Worm (Caenorhabditis elegans): ENCODE measurements around the gene lit-1.
A peak's percentile ranks its signal among the peaks of the same experiment; 100 is the strongest.

The lit-1 gene

ce11 chrIII:13695588-13695987 is 6.2 kb upstream of the lit-1 start:
- no peak for TF ChIP-seq ceh-6 (GFP tag; optimal IDR thresholded peaks at IDR 0.05)
- no peak for TF ChIP-seq fax-1 (tag; optimal IDR thresholded peaks at IDR 0.05)
- TF ChIP-seq ceh-48 (tag; optimal IDR thresholded peaks at IDR 0.05) = no peak
- TF ChIP-seq pha-2 (tag; optimal IDR thresholded peaks at IDR 0.05) = no peak
- no peak for TF ChIP-seq C38D4.7 (GFP tag; optimal IDR thresholded peaks at IDR 0.05)
- no peak for TF ChIP-seq ahr-1 (tag; optimal IDR thresholded peaks at IDR 0.05)
- no peak for TF ChIP-seq zip-5 (tag; optimal IDR thresholded peaks at IDR 0.05)
- TF ChIP-seq unc-3 (GFP tag; conservative IDR thresholded peaks at IDR 0.05) = no peak
- TF ChIP-seq unc-3 (tag; optimal IDR thresholded peaks at IDR 0.05) = no peak
- no peak for TF ChIP-seq syd-9 (tag; optimal IDR thresholded peaks at IDR 0.05)
- no peak for TF ChIP-seq ceh-19 (GFP tag; optimal IDR thresholded peaks at IDR 0.05)

DNA sequence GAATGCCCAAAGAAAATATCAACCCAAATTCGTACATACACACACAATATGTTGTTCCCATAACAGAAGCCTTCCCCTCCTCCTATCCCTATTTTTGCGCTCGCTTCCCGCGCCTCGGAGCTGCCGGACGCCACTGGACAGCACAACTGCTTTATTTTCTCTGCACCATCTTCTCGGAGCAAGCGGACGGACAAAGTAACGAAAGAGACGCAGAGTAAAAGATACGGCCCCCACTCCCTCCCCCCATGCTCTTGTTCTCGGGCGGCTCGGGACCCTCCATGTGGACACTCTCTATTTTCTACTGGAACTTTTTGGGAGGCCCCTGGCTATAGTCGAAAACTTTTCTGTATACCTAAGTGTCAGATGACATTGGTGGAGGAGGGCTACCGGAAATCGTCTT is 4.0 kb upstream of the lit-1 start:
- no peak for TF ChIP-seq pha-4 (tag; optimal IDR thresholded peaks at IDR 0.05)
- TF ChIP-seq nfya-1 (tag; optimal IDR thresholded peaks at IDR 0.05) = peak; percentile 31
- peak; percentile 3 for TF ChIP-seq unc-42 (tag; optimal IDR thresholded peaks at IDR 0.05)
- TF ChIP-seq ceh-19 (GFP tag; optimal IDR thresholded peaks at IDR 0.05) = peak; percentile 25
- TF ChIP-seq ceh-31 (tag; optimal IDR thresholded peaks at IDR 0.05) = peak; percentile 10
- peak; percentile 7 for TF ChIP-seq C08G9.2 (tag; optimal IDR thresholded peaks at IDR 0.05)
- peak; percentile 7 for TF ChIP-seq tbx-2 (tag; optimal IDR thresholded peaks at IDR 0.05)
- peak; percentile 25 for TF ChIP-seq ceh-2 (tag; optimal IDR thresholded peaks at IDR 0.05)
- no peak for TF ChIP-seq fkh-6 (tag; optimal IDR thresholded peaks at IDR 0.05)

ce11 chrIII:13708415-13708814 is 6.6 kb downstream of the lit-1 start:
- peak; percentile 58 for TF ChIP-seq nfya-1 (tag; optimal IDR thresholded peaks at IDR 0.05)
- TF ChIP-seq mec-3 (tag; optimal IDR thresholded peaks at IDR 0.05; ENCODE audit: borderline replicate concordance) = no peak

DNA sequence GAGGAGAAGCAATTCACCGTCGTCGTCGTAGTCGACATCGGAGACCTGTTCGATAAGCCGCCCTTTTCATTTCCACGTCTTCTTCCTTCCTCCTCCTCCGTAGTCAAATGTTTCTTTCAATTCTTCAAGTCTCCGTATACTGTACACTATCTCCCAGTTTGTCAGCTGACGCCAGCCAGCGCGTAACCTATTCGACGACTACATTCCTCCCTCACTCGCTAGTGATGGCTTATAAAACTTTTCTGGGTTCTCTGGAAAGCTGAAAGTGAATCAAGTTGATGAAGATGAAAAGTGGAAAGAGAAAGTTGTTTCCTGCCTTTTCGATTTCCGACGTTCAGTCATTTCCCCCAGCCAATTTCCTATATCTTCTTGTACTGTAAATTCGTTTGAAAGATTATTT is 7.3 kb downstream of the lit-1 start:
- TF ChIP-seq pax-1 (tag; optimal IDR thresholded peaks at IDR 0.05) = no peak
- no peak for TF ChIP-seq unc-86 (tag; optimal IDR thresholded peaks at IDR 0.05)
- TF ChIP-seq hlh-30 (tag; optimal IDR thresholded peaks at IDR 0.05; ENCODE audit: insufficient read depth) = peak; percentile 40
- no peak for TF ChIP-seq che-1 (tag; optimal IDR thresholded peaks at IDR 0.05)
- no peak for TF ChIP-seq ztf-16 (tag; optimal IDR thresholded peaks at IDR 0.05)
- no peak for TF ChIP-seq ets-4 (tag; optimal IDR thresholded peaks at IDR 0.05)
- no peak for TF ChIP-seq pha-2 (tag; optimal IDR thresholded peaks at IDR 0.05)
- TF ChIP-seq ref-2 (tag; optimal IDR thresholded peaks at IDR 0.05) = peak; percentile 29
- no peak for TF ChIP-seq gmeb-2 (tag; optimal IDR thresholded peaks at IDR 0.05)
- TF ChIP-seq fkh-10 (GFP tag; optimal IDR thresholded peaks at IDR 0.05) = no peak
- peak; percentile 5 for TF ChIP-seq sdc-2 (tag; optimal IDR thresholded peaks at IDR 0.05)

DNA sequence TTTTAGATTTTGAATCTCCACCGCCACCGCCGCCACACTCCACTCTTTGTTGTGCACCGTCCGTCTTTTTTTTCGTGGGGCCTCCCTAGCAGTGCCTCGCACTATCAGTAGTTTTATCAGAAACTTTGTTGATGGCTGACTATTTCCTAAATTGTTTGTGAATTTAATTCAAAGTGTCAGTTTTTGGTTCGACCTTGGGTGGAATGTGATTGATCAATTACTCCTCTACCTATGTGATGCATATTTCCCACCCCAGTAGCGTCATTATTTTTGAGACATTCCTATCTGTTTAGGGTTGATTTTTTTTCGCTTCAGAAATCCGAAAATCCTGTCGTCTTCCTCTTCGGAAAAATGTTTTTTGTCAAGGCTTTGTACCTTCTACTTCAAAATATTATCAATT is 8.9 kb downstream of the lit-1 start:
- no peak for TF ChIP-seq nhr-232 (tag; optimal IDR thresholded peaks at IDR 0.05)
- no peak for TF ChIP-seq eyg-1 (tag; optimal IDR thresholded peaks at IDR 0.05)
- TF ChIP-seq unc-3 (GFP tag; conservative IDR thresholded peaks at IDR 0.05) = no peak
- no peak for TF ChIP-seq unc-3 (tag; optimal IDR thresholded peaks at IDR 0.05)
- no peak for TF ChIP-seq npax-4 (tag; optimal IDR thresholded peaks at IDR 0.05)
- TF ChIP-seq unc-86 (tag; optimal IDR thresholded peaks at IDR 0.05) = no peak
- TF ChIP-seq sdc-2 (tag; optimal IDR thresholded peaks at IDR 0.05) = no peak
- no peak for TF ChIP-seq ceh-9 (tag; optimal IDR thresholded peaks at IDR 0.05)
- TF ChIP-seq ceh-22 (tag; optimal IDR thresholded peaks at IDR 0.05) = no peak
- no peak for TF ChIP-seq hlh-6 (tag; optimal IDR thresholded peaks at IDR 0.05)
- no peak for TF ChIP-seq pax-1 (tag; optimal IDR thresholded peaks at IDR 0.05)
- TF ChIP-seq elt-2 (tag; optimal IDR thresholded peaks at IDR 0.05) = no peak
- no peak for TF ChIP-seq fkh-10 (GFP tag; optimal IDR thresholded peaks at IDR 0.05)
- TF ChIP-seq ceh-24 (tag; optimal IDR thresholded peaks at IDR 0.05) = no peak
- TF ChIP-seq hlh-30 (tag; optimal IDR thresholded peaks at IDR 0.05; ENCODE audit: insufficient read depth) = no peak
- no peak for TF ChIP-seq K09A11.1 (tag; optimal IDR thresholded peaks at IDR 0.05; ENCODE audit: insufficient read depth)
